ENCODE assay signal across 3 worm cellular contexts in the genomic region with DNA sequence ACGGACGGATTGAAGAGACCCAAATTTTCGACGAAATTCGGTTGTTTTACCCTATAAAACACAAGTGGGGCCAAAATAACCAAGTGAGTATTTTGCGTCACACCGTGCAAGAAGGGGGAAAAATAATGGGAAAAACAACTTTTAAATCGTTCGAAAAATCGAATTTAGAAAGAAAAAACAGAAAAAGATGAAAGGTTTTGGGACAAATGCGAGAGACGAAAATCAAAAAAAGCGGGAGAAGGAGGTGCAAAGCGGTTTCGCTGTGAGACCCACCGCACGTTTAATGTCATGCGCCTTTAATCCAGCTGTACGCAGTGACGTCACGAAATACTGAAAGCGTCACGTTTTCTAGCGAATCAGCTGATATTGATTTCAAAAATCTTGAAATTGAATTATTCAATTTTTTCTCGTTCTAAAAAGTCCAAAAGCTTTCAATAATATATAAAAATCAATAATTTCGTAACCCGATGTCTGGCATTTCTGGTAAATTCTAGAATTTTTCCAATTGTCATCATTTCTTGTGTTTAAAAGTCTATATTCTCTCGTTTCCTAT.
TF ChIP-seq lines count a peak whose summit lies in the region.

A gene (minus strand): TSS at position 51 of the 553 bp plus-strand sequence.
A gene (plus strand): TSS at position 332 of the 553 bp plus-strand sequence.

TF ChIP-seq in whole organism, L1 larva, 84 proteins besides CTCF, POLR2A, EP300 and RAD21 (continued from another document and continues in another):
- TF ChIP-seq efl-1 (optimal IDR thresholded peaks at IDR 0.05; lab: Kevin White, UChicago) (peak; percentile 80 to 83), efl-1 (GFP tag; optimal IDR thresholded peaks at IDR 0.05 in 1 of 2; lab: Kevin White, UChicago) (peak; percentile 76 to 96), sup-37 (GFP tag; optimal IDR thresholded peaks at IDR 0.05; lab: Kevin White, UChicago) (no peak), tbx-2 (tag; optimal IDR thresholded peaks at IDR 0.05; lab: Kevin White, UChicago) (peak; percentile 76), irx-1 (tag; optimal IDR thresholded peaks at IDR 0.05; lab: Kevin White, UChicago) (peak; percentile 30), efl-3 (GFP tag; optimal IDR thresholded peaks at IDR 0.05; lab: Kevin White, UChicago) (no peak), hlh-4 (tag; optimal IDR thresholded peaks at IDR 0.05; lab: Kevin White, UChicago) (no peak), lir-3 (tag; optimal IDR thresholded peaks at IDR 0.05; lab: Kevin White, UChicago; ENCODE audit: poor library complexity) (no peak), aly-2 (tag; optimal IDR thresholded peaks at IDR 0.05; lab: Kevin White, UChicago) (no peak), mef-2 (tag; optimal IDR thresholded peaks at IDR 0.05; lab: Kevin White, UChicago) (no peak), lin-15B (tag; optimal IDR thresholded peaks at IDR 0.05; lab: Kevin White, UChicago) (peak; percentile 40), ztf-4 (tag; optimal IDR thresholded peaks at IDR 0.05; lab: Kevin White, UChicago) (no peak), nhr-76 (tag; optimal IDR thresholded peaks at IDR 0.05; lab: Kevin White, UChicago) (no peak), C16A3.4 (tag; optimal IDR thresholded peaks at IDR 0.05; lab: Kevin White, UChicago) (peak; percentile 78), unc-130 (tag; optimal IDR thresholded peaks at IDR 0.05; lab: Kevin White, UChicago) (peak; percentile 25), zag-1 (tag; optimal IDR thresholded peaks at IDR 0.05; lab: Kevin White, UChicago) (no peak), swsn-7 (tag; optimal IDR thresholded peaks at IDR 0.05; lab: Kevin White, UChicago) (peak; percentile 63), aha-1 (tag; optimal IDR thresholded peaks at IDR 0.05; lab: Kevin White, UChicago) (no peak), F16B12.6 (tag; optimal IDR thresholded peaks at IDR 0.05; lab: Kevin White, UChicago) (peak; percentile 9), snu-23 (GFP tag; optimal IDR thresholded peaks at IDR 0.05; lab: Kevin White, UChicago) (peak; percentile 84), lin-39 (tag; optimal IDR thresholded peaks at IDR 0.05; lab: Kevin White, UChicago) (peak; percentile 19), pax-3 (tag; optimal IDR thresholded peaks at IDR 0.05; lab: Kevin White, UChicago) (peak; percentile 74), C04F5.9 (tag; optimal IDR thresholded peaks at IDR 0.05; lab: Kevin White, UChicago) (peak; percentile 18), nhr-19 (GFP tag; conservative IDR thresholded peaks at IDR 0.05; lab: Robert Waterston, UW) (peak; percentile 67), unc-62 (GFP tag; optimal IDR thresholded peaks at IDR 0.05; lab: Kevin White, UChicago) (no peak), C34B4.2 (tag; optimal IDR thresholded peaks at IDR 0.05; lab: Kevin White, UChicago) (no peak), nhr-28 (tag; optimal IDR thresholded peaks at IDR 0.05; lab: Kevin White, UChicago) (no peak), ceh-8 (GFP tag; optimal IDR thresholded peaks at IDR 0.05; lab: Kevin White, UChicago) (no peak), jun-1 (tag; optimal IDR thresholded peaks at IDR 0.05; lab: Kevin White, UChicago) (peak; percentile 61), nhr-85 (tag; lab: Kevin White, UChicago) (peak; percentile 81), mep-1 (tag; optimal IDR thresholded peaks at IDR 0.05; lab: Kevin White, UChicago) (peak; percentile 82), unc-30 (tag; optimal IDR thresholded peaks at IDR 0.05; lab: Kevin White, UChicago) (no peak), lin-35 (GFP tag; optimal IDR thresholded peaks at IDR 0.05; lab: Kevin White, UChicago) (peak; percentile 81 to 90), egl-13 (tag; optimal IDR thresholded peaks at IDR 0.05; lab: Kevin White, UChicago) (peak; percentile 70), nhr-77 (tag; optimal IDR thresholded peaks at IDR 0.05; lab: Kevin White, UChicago) (peak; percentile 59), elt-3 (tag; optimal IDR thresholded peaks at IDR 0.05; lab: Kevin White, UChicago) (peak in 1 of 6 experiments; percentile 49), nhr-47 (tag; optimal IDR thresholded peaks at IDR 0.05; lab: Kevin White, UChicago) (peak; percentile 81), ets-5 (GFP tag; IDR thresholded peaks at IDR 0.05; lab: Robert Waterston, UW) (no peak), lin-13 (GFP tag; optimal IDR thresholded peaks at IDR 0.05; lab: Kevin White, UChicago) (peak; percentile 61), fkh-10 (GFP tag; optimal IDR thresholded peaks at IDR 0.05; lab: Kevin White, UChicago) (no peak), grh-1 (GFP tag; IDR thresholded peaks at IDR 0.05; lab: Robert Waterston, UW) (peak; percentile 19; the same call in 1 of the 2 replicates), ama-1 (optimal IDR thresholded peaks at IDR 0.05; lab: Kevin White, UChicago) (no peak)

TF ChIP-seq in whole organism, L3 larva, 47 proteins besides CTCF, POLR2A, EP300 and RAD21 (continued from another document):
- TF ChIP-seq lin-39 (tag; optimal IDR thresholded peaks at IDR 0.05; lab: Kevin White, UChicago), result peak; percentile 93
- no peak for TF ChIP-seq aly-2 (tag; optimal IDR thresholded peaks at IDR 0.05; lab: Kevin White, UChicago)
- peak; percentile 80 for TF ChIP-seq lin-15B (tag; optimal IDR thresholded peaks at IDR 0.05; lab: Kevin White, UChicago)
- TF ChIP-seq ceh-16 (tag; optimal IDR thresholded peaks at IDR 0.05; lab: Kevin White, UChicago), result no peak
- TF ChIP-seq lsy-12 (tag; optimal IDR thresholded peaks at IDR 0.05; lab: Kevin White, UChicago), result peak; percentile 32
- no peak for TF ChIP-seq mdl-1 (tag; optimal IDR thresholded peaks at IDR 0.05; lab: Kevin White, UChicago)
- no peak for TF ChIP-seq daf-12 (tag; optimal IDR thresholded peaks at IDR 0.05; lab: Kevin White, UChicago)
- TF ChIP-seq tbx-2 (tag; optimal IDR thresholded peaks at IDR 0.05; lab: Kevin White, UChicago), result no peak
- peak; percentile 42 for TF ChIP-seq egl-5 (tag; optimal IDR thresholded peaks at IDR 0.05; lab: Kevin White, UChicago)
- peak; percentile 28 for TF ChIP-seq jun-1 (tag; optimal IDR thresholded peaks at IDR 0.05; lab: Kevin White, UChicago)
- TF ChIP-seq skn-1 (tag; optimal IDR thresholded peaks at IDR 0.05; lab: Kevin White, UChicago), result peak; percentile 62
- no peak for TF ChIP-seq sea-2 (GFP tag; optimal IDR thresholded peaks at IDR 0.05; lab: Kevin White, UChicago)
- TF ChIP-seq pqm-1 (tag; optimal IDR thresholded peaks at IDR 0.05; lab: Kevin White, UChicago), result peak; percentile 20
- TF ChIP-seq mml-1 (tag; optimal IDR thresholded peaks at IDR 0.05; lab: Kevin White, UChicago), result no peak
- TF ChIP-seq ceh-82 (tag; optimal IDR thresholded peaks at IDR 0.05; lab: Kevin White, UChicago), result no peak
- TF ChIP-seq nhr-28 (tag; optimal IDR thresholded peaks at IDR 0.05; lab: Kevin White, UChicago), result no peak
- peak; percentile 21 for TF ChIP-seq fkh-10 (GFP tag; optimal IDR thresholded peaks at IDR 0.05; lab: Kevin White, UChicago)
- TF ChIP-seq fkh-2 (tag; optimal IDR thresholded peaks at IDR 0.05; lab: Kevin White, UChicago), result no peak
- TF ChIP-seq egl-27 (tag; optimal IDR thresholded peaks at IDR 0.05; lab: Kevin White, UChicago), result no peak
- no peak for TF ChIP-seq ceh-9 (tag; optimal IDR thresholded peaks at IDR 0.05; lab: Kevin White, UChicago)
- no peak for TF ChIP-seq eor-1 (tag; optimal IDR thresholded peaks at IDR 0.05; lab: Kevin White, UChicago)
- peak; percentile 70 for TF ChIP-seq ceh-28 (tag; optimal IDR thresholded peaks at IDR 0.05; lab: Kevin White, UChicago)
- peak; percentile 78 for TF ChIP-seq nfya-1 (tag; optimal IDR thresholded peaks at IDR 0.05; lab: Kevin White, UChicago; ENCODE audit: insufficient read depth)

TF ChIP-seq in whole organism, young adult, 124 proteins besides CTCF, POLR2A, EP300 and RAD21 (continued from another document):
- no peak for TF ChIP-seq snpc-4 (GFP tag; optimal IDR thresholded peaks at IDR 0.05; lab: Kevin White, UChicago)
- peak; percentile 2 to 71 (median 41) for TF ChIP-seq snpc-4 (tag; optimal IDR thresholded peaks at IDR 0.05; lab: Kevin White, UChicago)
- TF ChIP-seq rpc-1 (optimal IDR thresholded peaks at IDR 0.05; lab: Kevin White, UChicago), result peak; percentile 29
- TF ChIP-seq rpc-1 (tag; optimal IDR thresholded peaks at IDR 0.05; lab: Kevin White, UChicago), result no peak
- no peak for TF ChIP-seq zim-3 (tag; optimal IDR thresholded peaks at IDR 0.05; lab: Kevin White, UChicago)
- peak; percentile 40; the same call in 1 of the 2 replicates for TF ChIP-seq D2030.7 (GFP tag; IDR thresholded peaks at IDR 0.05; lab: Robert Waterston, UW)
- no peak for TF ChIP-seq F57C9.4 (tag; optimal IDR thresholded peaks at IDR 0.05; lab: Kevin White, UChicago)
- 0 out of 2 replicates have a peak, but pooled peaks have one; percentile 19 for TF ChIP-seq lin-26 (GFP tag; IDR thresholded peaks at IDR 0.05; lab: Robert Waterston, UW)
- peak; percentile 35 for TF ChIP-seq nhr-80 (tag; optimal IDR thresholded peaks at IDR 0.05; lab: Kevin White, UChicago)
- peak; percentile 41; the same call in 1 of the 2 replicates for TF ChIP-seq ceh-91 (GFP tag; IDR thresholded peaks at IDR 0.05; lab: Robert Waterston, UW)
- TF ChIP-seq ztf-26 (tag; optimal IDR thresholded peaks at IDR 0.05; lab: Kevin White, UChicago), result peak; percentile 35
- TF ChIP-seq hsf-1 (GFP tag; IDR thresholded peaks at IDR 0.05; lab: Robert Waterston, UW), result peak; percentile 81
- TF ChIP-seq K11D2.4 (GFP tag; IDR thresholded peaks at IDR 0.05; lab: Robert Waterston, UW), result 0 out of 2 replicates have a peak, but pooled peaks have one; percentile 19
- TF ChIP-seq die-1 (tag; optimal IDR thresholded peaks at IDR 0.05; lab: Kevin White, UChicago), result no peak
- peak; percentile 72 for TF ChIP-seq lsl-1 (GFP tag; optimal IDR thresholded peaks at IDR 0.05; lab: Kevin White, UChicago)
- TF ChIP-seq K12H6.12 (tag; optimal IDR thresholded peaks at IDR 0.05; lab: Kevin White, UChicago), result peak; percentile 37
- peak; percentile 92 for TF ChIP-seq atf-7 (tag; optimal IDR thresholded peaks at IDR 0.05; lab: Kevin White, UChicago)
- 0 out of 2 replicates have a peak, but pooled peaks have one; percentile 45 for TF ChIP-seq Y53G8AR.9 (GFP tag; conservative IDR thresholded peaks at IDR 0.05; lab: Robert Waterston, UW)
- peak; percentile 58 for TF ChIP-seq lin-54 (GFP tag; optimal IDR thresholded peaks at IDR 0.05; lab: Kevin White, UChicago)
- 0 out of 2 replicates have a peak, but pooled peaks have one; percentile 16 for TF ChIP-seq egl-44 (GFP tag; IDR thresholded peaks at IDR 0.05; lab: Robert Waterston, UW)
- TF ChIP-seq ekl-4 (GFP tag; IDR thresholded peaks at IDR 0.05; lab: Robert Waterston, UW), result peak; percentile 76
- TF ChIP-seq attf-5 (GFP tag; optimal IDR thresholded peaks at IDR 0.05; lab: Kevin White, UChicago), result peak; percentile 83
